Worm (Caenorhabditis elegans) whole organism, young adult: ENCODE measurements around the gene Y66D12A.8.
A peak's percentile ranks its signal among the peaks of the same experiment; 100 is the strongest.

Source experiments
- mcd-1 ChIP-seq: fragments of 200-800 bp; sonication (Bioruptor generic); IDR thresholded peaks from 2 replicates; pipeline ENCODE4 v1.3.6; 2022; ENCODE audit warnings: missing genetic modification reagents, missing genetic modification characterization, missing compliant biosample characterization
- rec-8 ChIP-seq, 2 experiments: sonication (generic microtip); optimal IDR thresholded peaks; 2 replicates each; lab custom pipeline; 2016; ENCODE audit warnings: mild to moderate bottlenecking in 2 of 2, missing genetic modification characterization in 2 of 2, missing genetic modification reagents in 2 of 2, missing genotype in 2 of 2, missing biosample characterization in 1 of 2, missing compliant biosample characterization in 1 of 2, moderate library complexity in 1 of 2
- snpc-4 ChIP-seq, 5 experiments: fragments of 150-350 bp in 1 of 5; sonication (generic microtip) in 4 of 5; optimal IDR thresholded peaks; 2 replicates each; lab custom pipeline; 2014 to 2018; ENCODE audit warnings: missing genetic modification characterization in 5 of 5, missing biosample characterization in 3 of 5, antibody characterized with exemption in 2 of 5, mild to moderate bottlenecking in 2 of 5, missing compliant biosample characterization in 2 of 5, missing genotype in 2 of 5, moderate library complexity in 2 of 5, missing genetic modification reagents in 1 of 5
- sptf-2 ChIP-seq: fragments of 200-800 bp; sonication (Bioruptor generic); optimal IDR thresholded peaks from 2 replicates; lab custom pipeline; 2018; ENCODE audit warnings: mild to moderate bottlenecking, missing genetic modification characterization, missing compliant biosample characterization
- tlf-1 ChIP-seq: fragments of 200-800 bp; sonication (Bioruptor generic); optimal IDR thresholded peaks from 2 replicates; lab custom pipeline; 2018; ENCODE audit warnings: mild to moderate bottlenecking, missing genetic modification characterization, missing compliant biosample characterization
- zfh-2 ChIP-seq: fragments of 200-800 bp; sonication (Bioruptor generic); conservative IDR thresholded peaks from 2 replicates; pipeline ENCODE4 v1.3.6; 2022; ENCODE audit warnings: missing genetic modification reagents, missing genetic modification characterization, missing compliant biosample characterization
- ztf-28 ChIP-seq: fragments of 200-800 bp; sonication (Bioruptor generic); IDR thresholded peaks from 2 replicates; pipeline ENCODE4 v1.3.6; 2022; ENCODE audit warnings: missing genetic modification reagents, missing genetic modification characterization, missing compliant biosample characterization

The Y66D12A.8 gene

ce11 chrIII:11627631-11628030 is 53.6 kb downstream of the Y66D12A.8 start:
- TF ChIP-seq sptf-2 (GFP tag; lab: Kevin White, UChicago): peak; percentile 2
- peak; percentile 67 for TF ChIP-seq zfh-2
- TF ChIP-seq mcd-1 (GFP tag; lab: Robert Waterston, UW): peak; percentile 30; the same call in 1 of the 2 replicates
- TF ChIP-seq rec-8 (tag; optimal IDR thresholded peaks at IDR 0.05; lab: Kevin White, UChicago): no peak
- TF ChIP-seq tlf-1 (GFP tag; lab: Kevin White, UChicago): no peak
- TF ChIP-seq ztf-28 (GFP tag; lab: Robert Waterston, UW): no peak
- no peak for TF ChIP-seq snpc-4 (GFP tag; optimal IDR thresholded peaks at IDR 0.05; lab: Kevin White, UChicago)
- TF ChIP-seq snpc-4 (tag; optimal IDR thresholded peaks at IDR 0.05; lab: Kevin White, UChicago): peak; percentile 8 to 59 (median 33)
